Fruit fly (Drosophila melanogaster): ENCODE results near the gene CG13965.

Gene CG13965

DNA sequence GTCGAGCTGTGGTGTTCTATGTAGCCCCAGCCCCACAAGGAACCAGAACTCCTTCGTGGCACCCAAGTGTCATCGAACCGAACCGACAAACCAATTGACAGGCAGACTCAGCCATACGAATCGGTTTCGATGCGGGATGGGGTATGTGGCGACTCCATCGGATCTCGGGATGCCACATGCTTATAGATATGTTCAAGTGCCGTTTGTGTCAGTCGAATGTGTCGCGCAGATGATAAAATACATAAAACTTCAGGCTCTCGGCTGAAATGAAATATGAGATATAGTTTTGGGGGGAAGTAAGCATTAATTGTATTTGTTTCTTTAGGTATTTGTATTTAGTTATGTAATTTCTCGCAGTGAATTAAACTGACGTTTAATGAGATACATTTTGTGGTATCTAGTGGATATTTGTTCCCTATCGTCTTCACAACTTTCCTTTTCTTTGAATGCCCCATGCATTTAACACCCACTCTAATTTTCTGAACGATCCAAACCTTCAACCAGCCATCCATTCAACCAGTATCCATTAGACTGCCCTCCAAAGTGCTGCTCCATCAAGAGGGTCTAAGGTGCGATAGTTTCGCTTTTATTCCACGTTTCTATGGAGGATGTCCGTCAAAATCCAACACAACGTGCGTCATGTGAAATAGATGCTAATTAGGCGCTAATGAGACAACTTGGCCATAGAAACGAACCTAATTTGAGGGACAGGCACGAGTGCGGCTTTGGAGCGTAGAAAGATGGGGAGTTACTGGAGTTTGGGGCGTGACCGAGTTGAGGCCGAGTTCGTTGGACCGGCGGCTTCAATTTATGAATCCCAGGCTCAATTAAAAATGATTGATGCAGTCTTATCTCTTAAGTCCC is 17.6 kb downstream of the CG13965 start:
- TF ChIP-seq Dif (GFP tag; optimal IDR thresholded peaks at IDR 0.05; ENCODE audit: partially characterized antibody) (no peak), usp (GFP tag; optimal IDR thresholded peaks at IDR 0.05) (no peak), Mio (GFP tag; optimal IDR thresholded peaks at IDR 0.05) (no peak)

DNA sequence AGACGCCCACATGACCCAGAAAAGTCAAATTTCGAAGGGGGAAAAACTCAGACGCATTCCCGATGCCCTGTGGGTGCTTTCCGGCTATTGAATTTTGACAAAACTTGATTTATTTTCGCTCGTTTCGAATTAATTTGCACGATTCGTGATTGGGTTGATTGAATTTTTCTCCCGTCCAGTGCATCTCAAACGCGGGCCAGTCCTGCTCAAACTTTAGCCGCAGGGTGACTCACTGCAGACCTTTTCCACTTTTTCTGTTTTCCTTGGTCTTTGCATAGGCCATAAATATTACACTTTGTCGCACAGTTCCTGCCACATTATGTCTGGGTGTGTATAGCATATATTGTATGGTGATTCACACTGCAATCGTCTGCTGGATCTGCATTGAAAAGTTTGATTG is 19.0 kb downstream of the CG13965 start:
- TF ChIP-seq Dif (GFP tag; optimal IDR thresholded peaks at IDR 0.05; ENCODE audit: partially characterized antibody) (no peak), Vsx2 (GFP tag; optimal IDR thresholded peaks at IDR 0.05; ENCODE audit: partially characterized antibody) (no peak), Mio (GFP tag; optimal IDR thresholded peaks at IDR 0.05) (no peak)

DNA sequence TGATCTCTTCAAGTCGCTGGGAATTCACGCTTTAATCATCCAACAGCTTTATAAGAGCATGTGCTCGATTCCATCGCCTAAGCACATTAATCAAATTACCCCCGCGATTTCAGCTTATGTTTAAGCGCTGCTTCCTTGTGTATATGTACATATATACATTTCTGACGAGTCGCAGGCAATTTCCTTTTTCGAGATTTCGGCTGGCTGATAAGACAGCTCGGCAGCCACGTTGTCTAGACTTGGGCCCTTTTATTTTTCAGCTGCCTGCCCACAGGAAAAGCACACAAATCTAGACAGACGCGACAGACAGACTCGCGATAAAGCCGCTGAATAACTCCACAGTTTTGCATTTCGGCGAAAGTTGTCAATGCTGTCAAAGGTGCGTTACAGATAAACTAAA is 19.6 kb downstream of the CG13965 start:
- TF ChIP-seq Hr83 (GFP tag; optimal IDR thresholded peaks at IDR 0.05; ENCODE audit: poor library complexity, severe bottlenecking) = no peak
- no peak for TF ChIP-seq Mio (GFP tag; optimal IDR thresholded peaks at IDR 0.05)
- no peak for TF ChIP-seq Jra (GFP tag; optimal IDR thresholded peaks at IDR 0.05)
- TF ChIP-seq Vsx2 (GFP tag; optimal IDR thresholded peaks at IDR 0.05; ENCODE audit: partially characterized antibody) = no peak
- no peak for TF ChIP-seq HLH106 (tag; optimal IDR thresholded peaks at IDR 0.05)
- TF ChIP-seq tai (GFP tag; optimal IDR thresholded peaks at IDR 0.05) = no peak

DNA sequence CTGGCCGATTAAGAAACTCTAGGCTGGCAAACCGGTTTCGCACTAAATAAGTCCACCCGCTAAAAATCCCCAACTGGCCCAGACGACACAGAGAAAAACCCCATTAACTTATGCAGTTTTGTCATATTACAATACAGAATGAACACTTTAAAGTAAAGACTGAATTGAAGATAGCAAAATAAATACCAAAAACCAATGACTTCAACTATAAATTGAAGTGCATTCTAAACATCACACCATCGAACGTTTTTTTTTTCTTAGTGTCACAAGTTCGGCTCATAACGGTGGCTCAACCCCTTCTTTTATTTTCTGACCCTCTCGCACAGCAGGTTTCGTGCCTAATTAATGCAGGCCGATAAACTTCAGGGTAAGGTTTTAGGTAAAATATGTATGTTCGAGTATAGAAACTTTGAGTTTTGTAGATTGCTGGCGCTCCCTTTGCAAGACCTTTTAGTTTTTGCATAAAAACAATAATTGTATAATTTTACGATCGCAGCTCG is 20.8 kb downstream of the CG13965 start:
- TF ChIP-seq tai (GFP tag; optimal IDR thresholded peaks at IDR 0.05) (peak; percentile 51), Vsx2 (GFP tag; optimal IDR thresholded peaks at IDR 0.05; ENCODE audit: partially characterized antibody) (no peak), fru (GFP tag; optimal IDR thresholded peaks at IDR 0.05) (peak; percentile 87), CG32264 (GFP tag; optimal IDR thresholded peaks at IDR 0.05) (no peak), OdsH (GFP tag; optimal IDR thresholded peaks at IDR 0.05) (peak; percentile 82), brk (GFP tag; optimal IDR thresholded peaks at IDR 0.05) (peak; percentile 60), Hr78 (GFP tag; optimal IDR thresholded peaks at IDR 0.05) (no peak), Sp1 (GFP tag; optimal IDR thresholded peaks at IDR 0.05) (peak; percentile 43), pan (optimal IDR thresholded peaks at IDR 0.05) (no peak), ey (GFP tag; optimal IDR thresholded peaks at IDR 0.05) (peak; percentile 81), GATAd (GFP tag; optimal IDR thresholded peaks at IDR 0.05) (no peak), br (GFP tag; optimal IDR thresholded peaks at IDR 0.05) (peak; percentile 82), dsf (GFP tag; optimal IDR thresholded peaks at IDR 0.05; ENCODE audit: borderline replicate concordance) (no peak), sage (GFP tag; optimal IDR thresholded peaks at IDR 0.05) (no peak), Hr83 (GFP tag; optimal IDR thresholded peaks at IDR 0.05; ENCODE audit: poor library complexity, severe bottlenecking) (no peak), lola (GFP tag; optimal IDR thresholded peaks at IDR 0.05) (no peak), jim (GFP tag; optimal IDR thresholded peaks at IDR 0.05) (no peak), CrebA (GFP tag; optimal IDR thresholded peaks at IDR 0.05; ENCODE audit: borderline replicate concordance) (no peak), Rel (GFP tag; optimal IDR thresholded peaks at IDR 0.05) (no peak), Rel (tag; optimal IDR thresholded peaks at IDR 0.05) (peak; percentile 10), Dfd (GFP tag; optimal IDR thresholded peaks at IDR 0.05) (no peak), dl (GFP tag; optimal IDR thresholded peaks at IDR 0.05; ENCODE audit: insufficient read depth in 1 of 2, partially characterized antibody in 2 of 2) (no peak), h (GFP tag; optimal IDR thresholded peaks at IDR 0.05) (peak; percentile 43), Hnf4 (GFP tag; optimal IDR thresholded peaks at IDR 0.05) (peak; percentile 82), sv (GFP tag; optimal IDR thresholded peaks at IDR 0.05) (peak; percentile 84), Myc (optimal IDR thresholded peaks at IDR 0.05) (no peak), woc (GFP tag; optimal IDR thresholded peaks at IDR 0.05) (peak; percentile 22), HLH106 (tag; optimal IDR thresholded peaks at IDR 0.05) (peak; percentile 50), foxo (GFP tag; optimal IDR thresholded peaks at IDR 0.05) (peak in 1 of 2 experiments; percentile 82), rgr (GFP tag; optimal IDR thresholded peaks at IDR 0.05) (peak; percentile 77), Dif (GFP tag; optimal IDR thresholded peaks at IDR 0.05; ENCODE audit: partially characterized antibody) (no peak), psq (GFP tag; optimal IDR thresholded peaks at IDR 0.05) (peak; percentile 62), Jra (GFP tag; optimal IDR thresholded peaks at IDR 0.05) (peak; percentile 14), dmrt93B (GFP tag; optimal IDR thresholded peaks at IDR 0.05) (peak; percentile 51)

All from whole organism, wandering third instar larva.